Fruit fly (Drosophila melanogaster) whole organism, wandering third instar larva: Measurements from ENCODE around the gene nonA.

Experiments
- Abd-B ChIP-seq: fragments of >200 bp; optimal IDR thresholded peaks from 2 replicates; lab custom pipeline; 2017; ENCODE audit warnings: missing biosample characterization, missing genetic modification characterization
- CG32264 ChIP-seq: fragments of 200-800 bp; sonication (Bioruptor generic); optimal IDR thresholded peaks from 2 replicates; lab custom pipeline; 2016; ENCODE audit warnings: missing biosample characterization, missing genetic modification characterization
- CG9705 ChIP-seq: fragments of 200-800 bp; sonication (Bioruptor generic); optimal IDR thresholded peaks from 2 replicates; lab custom pipeline; 2018; ENCODE audit warnings: missing biosample characterization, mild to moderate bottlenecking, missing genetic modification characterization
- CrebA ChIP-seq: fragments of 200-800 bp; sonication (Bioruptor generic); optimal IDR thresholded peaks from 2 replicates; lab custom pipeline; 2016; ENCODE audit warnings: missing biosample characterization, mild to moderate bottlenecking, missing genetic modification characterization, borderline replicate concordance
- Dfd ChIP-seq: fragments of >200 bp; optimal IDR thresholded peaks from 2 replicates; lab custom pipeline; 2017; ENCODE audit warnings: missing biosample characterization, missing genetic modification characterization
- Dif ChIP-seq: fragments of 200-275, 200-300 bp; sonication (Bioruptor generic); optimal IDR thresholded peaks from 2 replicates; lab custom pipeline; 2018; ENCODE audit warnings: missing biosample characterization, missing genetic modification characterization; ENCODE audit not compliant: partially characterized antibody
- GATAd ChIP-seq: sonication (Bioruptor generic); optimal IDR thresholded peaks from 2 replicates; lab custom pipeline; 2016; ENCODE audit warnings: missing biosample characterization, missing genetic modification characterization
- HLH106 ChIP-seq: fragments of 200-800 bp; optimal IDR thresholded peaks from 3 replicates; lab custom pipeline; 2019; ENCODE audit warnings: missing biosample characterization, mild to moderate bottlenecking, missing genetic modification characterization, moderate library complexity
- Hnf4 ChIP-seq: fragments of 200-800 bp; sonication (Bioruptor generic); optimal IDR thresholded peaks from 2 replicates; lab custom pipeline; 2016; ENCODE audit warnings: missing biosample characterization, mild to moderate bottlenecking, missing genetic modification characterization
- Hr78 ChIP-seq: fragments of >200 bp; optimal IDR thresholded peaks from 2 replicates; lab custom pipeline; 2017; ENCODE audit warnings: missing biosample characterization, missing genetic modification characterization
- Hr83 ChIP-seq: fragments of 200-300 bp; sonication (Bioruptor generic); optimal IDR thresholded peaks from 2 replicates; lab custom pipeline; 2016; ENCODE audit warnings: missing biosample characterization, mild to moderate bottlenecking, missing genetic modification characterization, moderate library complexity; ENCODE audit not compliant: poor library complexity, severe bottlenecking
- Jra ChIP-seq: sonication (Bioruptor generic); optimal IDR thresholded peaks from 2 replicates; lab custom pipeline; 2016; ENCODE audit warnings: missing biosample characterization, missing genetic modification characterization
- Mio ChIP-seq: sonication (Bioruptor generic); optimal IDR thresholded peaks from 2 replicates; lab custom pipeline; 2016; ENCODE audit warnings: missing biosample characterization, missing genetic modification characterization
- Myc ChIP-seq: fragments of >200 bp; optimal IDR thresholded peaks from 2 replicates; lab custom pipeline; 2017
- N ChIP-seq: fragments of >200 bp; optimal IDR thresholded peaks from 2 replicates; lab custom pipeline; 2018; ENCODE audit warnings: missing biosample characterization, missing external identifiers, missing genetic modification characterization
- OdsH ChIP-seq: fragments of 200-800 bp; sonication (Bioruptor generic); optimal IDR thresholded peaks from 2 replicates; lab custom pipeline; 2016; ENCODE audit warnings: missing biosample characterization, mild to moderate bottlenecking, missing genetic modification characterization
- Rel ChIP-seq, 2 experiments: fragments of 200-800 bp; sonication (Bioruptor generic) in 1 of 2; optimal IDR thresholded peaks; 2 replicates in 1 of 2; 3 replicates in 1 of 2; lab custom pipeline; 2016 to 2019; ENCODE audit warnings: mild to moderate bottlenecking in 2 of 2, missing biosample characterization in 2 of 2, missing genetic modification characterization in 2 of 2, moderate library complexity in 1 of 2
- Sp1 ChIP-seq: fragments of 200-800 bp; sonication (Bioruptor generic); optimal IDR thresholded peaks from 3 replicates; lab custom pipeline; 2019; ENCODE audit warnings: missing biosample characterization, mild to moderate bottlenecking, missing genetic modification characterization, moderate library complexity
- Vsx2 ChIP-seq: fragments of 200-300, 225-300 bp; sonication (Bioruptor generic); optimal IDR thresholded peaks from 2 replicates; lab custom pipeline; 2018; ENCODE audit warnings: missing biosample characterization, missing genetic modification characterization; ENCODE audit not compliant: partially characterized antibody
- br ChIP-seq: fragments of 200-800 bp; sonication (Bioruptor generic); optimal IDR thresholded peaks from 2 replicates; lab custom pipeline; 2016; ENCODE audit warnings: missing biosample characterization, missing genetic modification characterization
- brk ChIP-seq: fragments of 200-800 bp; sonication (Bioruptor generic); optimal IDR thresholded peaks from 2 replicates; lab custom pipeline; 2016; ENCODE audit warnings: missing biosample characterization, mild to moderate bottlenecking, missing genetic modification characterization
- dl ChIP-seq, 2 experiments: fragments of 175-275, 200-275 bp in 1 of 2; fragments of 200-275 bp in 1 of 2; sonication (Bioruptor generic); optimal IDR thresholded peaks; lab custom pipeline; 2018; ENCODE audit warnings: mild to moderate bottlenecking in 2 of 2, missing biosample characterization in 2 of 2, missing genetic modification characterization in 2 of 2, moderate library complexity in 2 of 2; ENCODE audit not compliant: partially characterized antibody in 2 of 2, insufficient read depth in 1 of 2
- dmrt93B ChIP-seq: fragments of 200-800 bp; sonication (Bioruptor generic); optimal IDR thresholded peaks from 2 replicates; lab custom pipeline; 2018; ENCODE audit warnings: missing biosample characterization, mild to moderate bottlenecking, missing genetic modification characterization
- dsf ChIP-seq: sonication (Bioruptor generic); optimal IDR thresholded peaks from 2 replicates; lab custom pipeline; 2016; ENCODE audit warnings: missing biosample characterization, missing genetic modification characterization, borderline replicate concordance
- ey ChIP-seq: fragments of 200-800 bp; sonication (Bioruptor generic); optimal IDR thresholded peaks from 2 replicates; lab custom pipeline; 2016; ENCODE audit warnings: missing biosample characterization, missing genetic modification characterization
- foxo ChIP-seq, 2 experiments: fragments of 200-800 bp; sonication (Bioruptor generic); optimal IDR thresholded peaks; 2 replicates in 1 of 2; 3 replicates in 1 of 2; lab custom pipeline; 2016 to 2017; ENCODE audit warnings: missing biosample characterization in 2 of 2, missing genetic modification characterization in 2 of 2
- fru ChIP-seq: fragments of 200-800 bp; sonication (Bioruptor generic); optimal IDR thresholded peaks from 3 replicates; lab custom pipeline; 2016; ENCODE audit warnings: missing biosample characterization, mild to moderate bottlenecking, missing genetic modification characterization
- h ChIP-seq: fragments of 200-800 bp; sonication (Bioruptor generic); optimal IDR thresholded peaks from 3 replicates; lab custom pipeline; 2016; ENCODE audit warnings: missing biosample characterization, mild to moderate bottlenecking, missing genetic modification characterization
- jim ChIP-seq: fragments of 175-275, 200-325 bp; sonication (Bioruptor generic); optimal IDR thresholded peaks from 2 replicates; lab custom pipeline; 2016; ENCODE audit warnings: missing biosample characterization, mild to moderate bottlenecking, missing genetic modification characterization
- lola ChIP-seq: fragments of >200 bp; optimal IDR thresholded peaks from 2 replicates; lab custom pipeline; 2017; ENCODE audit warnings: missing biosample characterization, missing genetic modification characterization
- pan ChIP-seq: fragments of >200 bp; optimal IDR thresholded peaks from 2 replicates; lab custom pipeline; 2017
- psq ChIP-seq: fragments of 200-800 bp; sonication (Bioruptor generic); optimal IDR thresholded peaks from 3 replicates; lab custom pipeline; 2017; ENCODE audit warnings: missing biosample characterization, mild to moderate bottlenecking, missing genetic modification characterization, moderate library complexity
- rgr ChIP-seq: fragments of 200-800 bp; sonication (Bioruptor generic); optimal IDR thresholded peaks from 3 replicates; lab custom pipeline; 2016; ENCODE audit warnings: missing biosample characterization, mild to moderate bottlenecking, missing genetic modification characterization
- sage ChIP-seq: fragments of 200-800 bp; sonication (Bioruptor generic); optimal IDR thresholded peaks from 2 replicates; lab custom pipeline; 2016; ENCODE audit warnings: missing biosample characterization, mild to moderate bottlenecking, missing genetic modification characterization
- sv ChIP-seq: fragments of 200-800 bp; sonication (Bioruptor generic); optimal IDR thresholded peaks from 3 replicates; lab custom pipeline; 2016; ENCODE audit warnings: missing biosample characterization, missing genetic modification characterization
- tai ChIP-seq: sonication (Bioruptor generic); optimal IDR thresholded peaks from 2 replicates; lab custom pipeline; 2016; ENCODE audit warnings: missing biosample characterization, missing genetic modification characterization
- usp ChIP-seq: fragments of >200 bp; optimal IDR thresholded peaks from 2 replicates; lab custom pipeline; 2017; ENCODE audit warnings: missing biosample characterization, missing genetic modification characterization
- woc ChIP-seq: sonication (Bioruptor generic); optimal IDR thresholded peaks from 2 replicates; lab custom pipeline; 2016; ENCODE audit warnings: missing biosample characterization, mild to moderate bottlenecking, missing genetic modification characterization

Gene nonA

dm6 chrX:16384843-16385726 lies 23.7 kb downstream of the nonA start, which contains the start of the genes CG9992 and CG4239 (continued):
- TF ChIP-seq Hr83 (GFP tag; lab: Kevin White, UChicago) (no peak), lola (GFP tag; lab: Kevin White, UChicago) (peak; percentile 81), Dfd (GFP tag; lab: Kevin White, UChicago) (no peak), ey (GFP tag; lab: Kevin White, UChicago) (peak; percentile 41), OdsH (no peak), Jra (no peak)
- TF ChIP-seq, all 38 proteins: peak for 16

DNA sequence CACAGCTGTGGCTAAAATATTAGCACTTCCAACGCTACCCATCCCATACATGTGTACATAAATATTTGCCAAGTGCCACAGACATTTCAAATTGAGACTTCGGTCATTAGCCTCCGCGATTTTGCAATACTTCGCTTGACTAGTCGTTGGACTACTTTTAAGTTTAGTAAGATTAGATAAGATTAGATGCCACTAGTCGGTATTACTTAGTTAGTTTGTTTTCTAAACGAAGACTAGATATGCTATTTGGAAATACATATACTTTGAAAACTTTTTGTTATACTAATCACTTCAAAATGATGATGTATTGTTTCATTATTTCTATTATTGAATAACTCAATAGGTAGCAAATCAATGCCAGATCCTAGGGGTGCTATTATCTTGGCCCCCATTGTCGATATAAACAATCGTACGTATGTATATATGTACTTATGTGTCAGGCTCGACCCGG lies 24.6 kb downstream of the nonA start:
- TF ChIP-seq Abd-B (GFP tag; lab: Kevin White, UChicago) (no peak), Sp1 (peak; percentile 57), brk (GFP tag; lab: Kevin White, UChicago) (no peak), sage (GFP tag; lab: Kevin White, UChicago) (no peak), Hnf4 (GFP tag; lab: Kevin White, UChicago) (peak; percentile 15), CG9705 (GFP tag; lab: Kevin White, UChicago) (peak; percentile 19), Hr83 (GFP tag; lab: Kevin White, UChicago) (peak; percentile 50), ey (GFP tag; lab: Kevin White, UChicago) (peak; percentile 49), foxo (GFP tag; optimal IDR thresholded peaks at IDR 0.05; lab: Kevin White, UChicago) (peak in 1 of 2 experiments; percentile 61), h (GFP tag; lab: Kevin White, UChicago) (peak; percentile 71), dmrt93B (GFP tag; lab: Kevin White, UChicago) (peak; percentile 41), N (GFP tag; lab: Kevin White, UChicago) (no peak), CrebA (GFP tag; lab: Kevin White, UChicago) (no peak), rgr (GFP tag; lab: Kevin White, UChicago) (peak; percentile 52), Myc (no peak), HLH106 (peak; percentile 53), Vsx2 (GFP tag; lab: Kevin White, UChicago) (no peak), woc (peak; percentile 31), fru (GFP tag; lab: Kevin White, UChicago) (peak; percentile 72), CG32264 (GFP tag; lab: Kevin White, UChicago) (no peak), OdsH (peak; percentile 66), Jra (no peak), sv (GFP tag; lab: Kevin White, UChicago) (no peak), psq (peak; percentile 33), jim (no peak), br (GFP tag; lab: Kevin White, UChicago) (peak; percentile 43)

dm6 chrX:16391397-16391796 lies 30.0 kb downstream of the nonA start, which contains the start of the genes TH1 and mei-41:
TH1 (minus strand) TSS chrX:16391438.
mei-41 (plus strand) TSS chrX:16391698.
- TF ChIP-seq Mio (GFP tag; lab: Kevin White, UChicago) (no peak), N (GFP tag; lab: Kevin White, UChicago) (peak; percentile 82), br (GFP tag; lab: Kevin White, UChicago) (no peak), Abd-B (GFP tag; lab: Kevin White, UChicago) (peak; percentile 67), brk (GFP tag; lab: Kevin White, UChicago) (no peak), Hr83 (GFP tag; lab: Kevin White, UChicago) (no peak), dl (GFP tag; optimal IDR thresholded peaks at IDR 0.05; lab: Kevin White, UChicago; ENCODE audit: insufficient read depth in 1 of 2, partially characterized antibody in 2 of 2) (no peak), foxo (GFP tag; optimal IDR thresholded peaks at IDR 0.05; lab: Kevin White, UChicago) (no peak), OdsH (peak; percentile 44), dmrt93B (GFP tag; lab: Kevin White, UChicago) (peak; percentile 88), Hnf4 (GFP tag; lab: Kevin White, UChicago) (no peak), CrebA (GFP tag; lab: Kevin White, UChicago) (no peak), woc (no peak), sv (GFP tag; lab: Kevin White, UChicago) (peak; percentile 50), lola (GFP tag; lab: Kevin White, UChicago) (no peak), sage (GFP tag; lab: Kevin White, UChicago) (no peak), Sp1 (peak; percentile 83), ey (GFP tag; lab: Kevin White, UChicago) (peak; percentile 62), dsf (GFP tag; lab: Kevin White, UChicago) (no peak), GATAd (no peak), Dfd (GFP tag; lab: Kevin White, UChicago) (no peak), HLH106 (peak; percentile 94), CG9705 (GFP tag; lab: Kevin White, UChicago) (peak; percentile 70), rgr (GFP tag; lab: Kevin White, UChicago) (no peak), jim (no peak), Jra (no peak), usp (no peak), fru (GFP tag; lab: Kevin White, UChicago) (no peak), Hr78 (GFP tag; lab: Kevin White, UChicago) (peak; percentile 58), Myc (no peak), Vsx2 (GFP tag; lab: Kevin White, UChicago) (no peak), Dif (GFP tag; lab: Kevin White, UChicago) (no peak), CG32264 (GFP tag; lab: Kevin White, UChicago) (no peak), pan (no peak), psq (peak; percentile 71), tai (no peak), h (GFP tag; lab: Kevin White, UChicago) (no peak), Rel (GFP tag; optimal IDR thresholded peaks at IDR 0.05; lab: Kevin White, UChicago) (peak; percentile 26), Rel (tag; optimal IDR thresholded peaks at IDR 0.05; lab: Kevin White, UChicago) (no peak)
